Fruit fly (Drosophila melanogaster) whole organism, prepupa: ENCODE data around the gene CG43774.

Experiments used
- Blimp-1 ChIP-seq: fragments of 200-800 bp; sonication (Bioruptor generic); optimal IDR thresholded peaks from 3 replicates; lab custom pipeline; 2017; ENCODE audit warnings: missing biosample characterization, missing genetic modification characterization, mild to moderate bottlenecking, moderate library complexity, missing genetic modification reagents
- CG11762 ChIP-seq: fragments of 200-800 bp; sonication (Bioruptor generic); optimal IDR thresholded peaks from 3 replicates; lab custom pipeline; 2016; ENCODE audit warnings: missing biosample characterization, missing genetic modification characterization; ENCODE audit not compliant: insufficient read depth
- CG11902 ChIP-seq: fragments of 200-800 bp; sonication (Bioruptor generic); optimal IDR thresholded peaks from 3 replicates; lab custom pipeline; 2016; ENCODE audit warnings: missing biosample characterization, missing genetic modification characterization
- CG16779 ChIP-seq: fragments of 200-800 bp; sonication (Bioruptor generic); optimal IDR thresholded peaks from 3 replicates; lab custom pipeline; 2017; ENCODE audit warnings: missing biosample characterization, mild to moderate bottlenecking, missing genetic modification characterization
- CG3032 ChIP-seq: fragments of 200-800 bp; optimal IDR thresholded peaks from 2 replicates; lab custom pipeline; 2019; ENCODE audit warnings: missing biosample characterization, mild to moderate bottlenecking, missing genetic modification characterization, moderate library complexity
- CG31627 ChIP-seq: fragments of 200-800 bp; sonication (Bioruptor generic); optimal IDR thresholded peaks from 3 replicates; lab custom pipeline; 2016; ENCODE audit warnings: missing biosample characterization, missing genetic modification characterization
- CG3919 ChIP-seq: fragments of 200-800 bp; sonication (Bioruptor generic); optimal IDR thresholded peaks from 3 replicates; lab custom pipeline; 2016; ENCODE audit warnings: missing biosample characterization, missing genetic modification characterization
- CG6276 ChIP-seq: fragments of 200-800 bp; sonication (Bioruptor generic); optimal IDR thresholded peaks from 2 replicates; lab custom pipeline; 2017; ENCODE audit warnings: missing biosample characterization, mild to moderate bottlenecking, missing genetic modification characterization
- CG6854 ChIP-seq: fragments of 200-800 bp; sonication (Bioruptor generic); optimal IDR thresholded peaks from 2 replicates; lab custom pipeline; 2017; ENCODE audit warnings: missing biosample characterization, mild to moderate bottlenecking, missing genetic modification characterization
- CG8119 ChIP-seq: fragments of 200-800 bp; sonication (Bioruptor generic); IDR thresholded peaks from 3 replicates; pipeline ENCODE4 v1.3.6; 2022; ENCODE audit warnings: missing biosample characterization, missing genetic modification characterization
- CG9139 ChIP-seq: fragments of 200-800 bp; sonication (Bioruptor generic); optimal IDR thresholded peaks from 3 replicates; lab custom pipeline; 2017; ENCODE audit warnings: missing biosample characterization, mild to moderate bottlenecking, missing genetic modification characterization
- Eip75B ChIP-seq: fragments of 200-800 bp; sonication (Bioruptor generic); optimal IDR thresholded peaks from 3 replicates; lab custom pipeline; 2016; ENCODE audit warnings: missing biosample characterization, missing genetic modification characterization
- Eip78C ChIP-seq: fragments of 200-800 bp; sonication (Bioruptor generic); peaks from one replicate; lab custom pipeline; 2016; ENCODE audit warnings: missing biosample characterization, missing genetic modification characterization
- Eip93F ChIP-seq: fragments of 200-800 bp; sonication (Bioruptor generic); optimal IDR thresholded peaks from 2 replicates; lab custom pipeline; 2016; ENCODE audit warnings: missing biosample characterization, mild to moderate bottlenecking, missing genetic modification characterization
- Gug ChIP-seq: fragments of 200-800 bp; sonication (Bioruptor generic); IDR thresholded peaks from 2 replicates; pipeline ENCODE4 v1.3.6; 2022; ENCODE audit warnings: missing biosample characterization, missing genetic modification characterization
- Hr38 ChIP-seq: sonication (Bioruptor generic); optimal IDR thresholded peaks from 2 replicates; lab custom pipeline; 2016; ENCODE audit warnings: missing biosample characterization, missing genetic modification characterization
- Hr39 ChIP-seq: fragments of 200-800 bp; sonication (Bioruptor generic); optimal IDR thresholded peaks from 2 replicates; lab custom pipeline; 2016; ENCODE audit warnings: missing biosample characterization, missing genetic modification characterization
- Hr4 ChIP-seq: fragments of 200-800 bp; sonication (Bioruptor generic); optimal IDR thresholded peaks from 3 replicates; lab custom pipeline; 2016; ENCODE audit warnings: missing biosample characterization, missing genetic modification characterization
- Lpt ChIP-seq: fragments of 200-800 bp; sonication (Bioruptor generic); optimal IDR thresholded peaks from 3 replicates; lab custom pipeline; 2016; ENCODE audit warnings: missing biosample characterization, missing genetic modification characterization
- Met ChIP-seq: fragments of 200-800 bp; sonication (Bioruptor generic); optimal IDR thresholded peaks from 3 replicates; lab custom pipeline; 2016; ENCODE audit warnings: missing biosample characterization, missing genetic modification characterization
- Sox14 ChIP-seq: fragments of 200-800 bp; sonication (Bioruptor generic); optimal IDR thresholded peaks from 3 replicates; lab custom pipeline; 2016; ENCODE audit warnings: missing biosample characterization, missing genetic modification characterization
- Sox15 ChIP-seq: fragments of 200-800 bp; sonication (Bioruptor generic); optimal IDR thresholded peaks from 3 replicates; lab custom pipeline; 2016; ENCODE audit warnings: missing biosample characterization, missing genetic modification characterization
- achi ChIP-seq: fragments of 200-800 bp; sonication (Bioruptor generic); optimal IDR thresholded peaks from 3 replicates; lab custom pipeline; 2016; ENCODE audit warnings: missing biosample characterization, missing genetic modification characterization
- acj6 ChIP-seq: fragments of 200-800 bp; sonication (Bioruptor generic); optimal IDR thresholded peaks from 3 replicates; lab custom pipeline; 2016; ENCODE audit warnings: missing biosample characterization, missing genetic modification characterization
- cyc ChIP-seq: fragments of 200-800 bp; sonication (Bioruptor generic); optimal IDR thresholded peaks from 3 replicates; lab custom pipeline; 2016; ENCODE audit warnings: missing biosample characterization, missing genetic modification characterization
- dac ChIP-seq: fragments of 200-800 bp; sonication (Bioruptor generic); optimal IDR thresholded peaks from 2 replicates; lab custom pipeline; 2017; ENCODE audit warnings: missing biosample characterization, mild to moderate bottlenecking, missing genetic modification characterization
- eg ChIP-seq: fragments of 200-800 bp; sonication (Bioruptor generic); IDR thresholded peaks from 3 replicates; pipeline ENCODE4 v1.3.6; 2022; ENCODE audit warnings: missing biosample characterization, missing genetic modification characterization
- esn ChIP-seq: fragments of 200-800 bp; sonication (Bioruptor generic); optimal IDR thresholded peaks from 2 replicates; lab custom pipeline; 2016; ENCODE audit warnings: missing biosample characterization, mild to moderate bottlenecking, missing genetic modification characterization, moderate library complexity
- fd85E ChIP-seq: fragments of 200-800 bp; sonication (Bioruptor generic); optimal IDR thresholded peaks from 3 replicates; lab custom pipeline; 2016; ENCODE audit warnings: missing biosample characterization, missing genetic modification characterization
- lz ChIP-seq: fragments of 200-800 bp; sonication (Bioruptor generic); optimal IDR thresholded peaks from 3 replicates; lab custom pipeline; 2016; ENCODE audit warnings: missing biosample characterization, missing genetic modification characterization
- net ChIP-seq: fragments of 200-800 bp; sonication (Bioruptor generic); optimal IDR thresholded peaks from 3 replicates; lab custom pipeline; 2016; ENCODE audit warnings: missing biosample characterization, missing genetic modification characterization
- pdm3 ChIP-seq: fragments of 200-800 bp; sonication (Bioruptor generic); optimal IDR thresholded peaks from 3 replicates; lab custom pipeline; 2016; ENCODE audit warnings: missing biosample characterization, missing genetic modification characterization
- salr ChIP-seq, 2 experiments: fragments of 200-800 bp; sonication (Bioruptor generic); optimal IDR thresholded peaks; 3 replicates each; lab custom pipeline; 2016 to 2018; ENCODE audit warnings: missing biosample characterization in 2 of 2, missing genetic modification characterization in 2 of 2, mild to moderate bottlenecking in 1 of 2
- ss ChIP-seq, 2 experiments: fragments of 200-800 bp; sonication (Bioruptor generic); optimal IDR thresholded peaks; 2 replicates in 1 of 2; 3 replicates in 1 of 2; lab custom pipeline; 2017 to 2018; ENCODE audit warnings: mild to moderate bottlenecking in 2 of 2, missing biosample characterization in 2 of 2, missing genetic modification characterization in 2 of 2, moderate library complexity in 1 of 2
- svp ChIP-seq: fragments of 200-800 bp; sonication (Bioruptor generic); peaks from one replicate; lab custom pipeline; 2016; ENCODE audit warnings: missing biosample characterization, missing genetic modification characterization
- topi ChIP-seq: fragments of 200-800 bp; sonication (Bioruptor generic); optimal IDR thresholded peaks from 3 replicates; lab custom pipeline; 2016; ENCODE audit warnings: missing biosample characterization, missing genetic modification characterization
- vri ChIP-seq: fragments of 200-800 bp; sonication (Bioruptor generic); optimal IDR thresholded peaks from 3 replicates; lab custom pipeline; 2016; ENCODE audit warnings: missing biosample characterization, mild to moderate bottlenecking, missing genetic modification characterization

CG43774 gene

DNA sequence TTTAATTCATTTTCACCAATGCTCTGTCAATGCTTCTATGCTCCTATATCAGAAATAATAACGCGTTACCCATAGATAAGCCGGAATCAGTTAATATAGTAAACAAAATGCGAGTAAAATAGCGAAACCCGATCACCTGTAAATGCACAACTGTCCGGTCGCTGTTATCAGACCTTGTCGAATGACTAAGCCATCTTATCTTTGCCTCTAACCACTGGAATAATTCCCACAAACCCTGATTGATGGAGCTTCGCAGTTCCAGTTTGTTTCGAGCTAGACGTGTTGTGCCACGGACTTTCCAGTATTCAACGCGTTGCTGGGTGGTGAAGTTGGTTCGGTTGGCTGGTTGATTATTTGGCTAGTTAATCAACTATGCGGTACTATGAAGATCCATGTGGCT, 3.8 kb upstream of the CG43774 start, which contains the start of gene CG15422:
Gene CG15422 (plus strand): TSS at position 301 of the 400 bp plus-strand sequence.
- TF ChIP-seq lz (no peak), CG6854 (no peak), Met (GFP tag; lab: Kevin White, UChicago) (no peak), CG31627 (GFP tag; lab: Kevin White, UChicago) (no peak), Gug (GFP tag; lab: Robert Waterston, UW) (no peak), acj6 (GFP tag; lab: Kevin White, UChicago) (no peak), cyc (GFP tag; lab: Kevin White, UChicago) (no peak), Eip78C (GFP tag; lab: Kevin White, UChicago) (no peak), CG9139 (GFP tag; lab: Kevin White, UChicago) (no peak)

DNA sequence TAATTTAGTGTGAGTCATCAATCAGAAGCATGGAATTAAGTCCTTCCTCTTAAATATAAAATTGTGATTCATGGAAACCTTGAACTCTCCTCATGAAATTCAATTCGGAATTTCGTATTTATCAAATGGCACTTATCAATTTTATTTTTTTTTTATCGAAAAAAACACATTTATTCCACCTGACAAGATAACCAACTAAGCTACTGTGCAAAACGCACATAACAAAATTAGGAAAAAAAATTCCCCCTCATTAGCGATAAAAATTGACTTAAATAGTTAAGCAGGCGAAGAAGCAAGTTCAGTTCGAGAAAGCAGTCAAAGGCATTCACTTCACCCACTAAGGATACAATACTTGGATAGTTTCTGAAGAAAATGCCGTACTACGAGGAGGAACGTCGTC, 2.7 kb upstream of the CG43774 start, which contains the start of gene CG15423:
Gene CG15423 (plus strand): TSS at position 301 of the 400 bp plus-strand sequence.
- TF ChIP-seq Hr38 (no peak), topi (no peak), net (GFP tag; lab: Kevin White, UChicago) (no peak), Sox14 (GFP tag; lab: Kevin White, UChicago) (no peak), Hr39 (GFP tag; lab: Kevin White, UChicago) (no peak), Met (GFP tag; lab: Kevin White, UChicago) (no peak), Blimp-1 (no peak), CG9139 (GFP tag; lab: Kevin White, UChicago) (no peak), Lpt (GFP tag; lab: Kevin White, UChicago) (no peak), Eip78C (GFP tag; lab: Kevin White, UChicago) (no peak), CG11902 (GFP tag; lab: Kevin White, UChicago) (no peak), CG3032 (tag; lab: Kevin White, UChicago) (no peak), pdm3 (GFP tag; lab: Kevin White, UChicago) (no peak), cyc (GFP tag; lab: Kevin White, UChicago) (no peak), svp (no peak), esn (no peak), ss (GFP tag; optimal IDR thresholded peaks at IDR 0.05; lab: Kevin White, UChicago) (no peak), Eip75B (GFP tag; lab: Kevin White, UChicago) (no peak), achi (no peak)

DNA sequence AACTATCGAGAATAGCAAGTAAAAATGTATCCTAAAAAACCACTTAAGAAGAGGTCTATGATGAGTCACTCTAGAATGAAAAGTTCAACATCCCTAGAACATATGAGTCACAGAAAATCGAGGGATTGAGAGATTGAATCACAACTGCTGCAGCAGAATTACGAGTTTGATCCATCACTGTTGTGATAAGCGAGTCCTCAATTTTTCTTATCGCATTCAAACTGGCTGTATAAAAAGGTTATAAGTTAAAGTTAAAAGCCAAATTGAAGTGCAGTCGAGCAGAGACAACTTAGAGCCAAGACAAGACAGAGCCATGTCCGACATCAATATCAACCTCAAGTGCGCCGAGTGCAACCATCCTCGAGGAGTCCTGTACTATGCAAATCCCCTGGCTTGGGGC, 1.1 kb upstream of the CG43774 start, which contains the start of gene CG43773:
Gene CG43773 (plus strand): TSS at position 301 of the 400 bp plus-strand sequence.
- no peak for TF ChIP-seq Blimp-1
- TF ChIP-seq CG8119: no peak
- TF ChIP-seq CG6854: no peak
- TF ChIP-seq vri: no peak
- TF ChIP-seq CG3919 (GFP tag; lab: Kevin White, UChicago): no peak
- no peak for TF ChIP-seq Hr38
- TF ChIP-seq net (GFP tag; lab: Kevin White, UChicago): no peak
- TF ChIP-seq, all 60 proteins: peak for 0

DNA sequence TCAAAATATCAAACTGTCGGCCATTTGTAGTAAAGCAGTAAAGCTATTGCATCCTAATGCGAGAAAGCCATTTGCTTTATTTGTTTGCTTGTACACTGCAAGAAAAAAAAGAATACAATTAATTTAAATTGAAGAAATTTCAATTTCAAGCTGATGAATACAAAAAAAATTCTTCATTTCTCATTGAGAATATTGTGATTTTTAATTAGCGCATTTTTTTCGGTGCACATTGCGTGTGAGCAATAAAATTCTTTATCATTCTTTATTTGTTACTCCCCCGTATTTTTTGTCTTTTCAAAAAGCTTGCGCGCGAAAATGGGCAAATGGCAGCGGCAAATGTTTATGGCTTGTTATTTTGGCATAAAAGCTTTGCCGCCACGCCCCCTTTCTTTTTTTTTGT, 3.6 kb downstream of the CG43774 start:
- no peak for TF ChIP-seq dac
- TF ChIP-seq acj6 (GFP tag; lab: Kevin White, UChicago): no peak
- TF ChIP-seq salr (GFP tag; optimal IDR thresholded peaks at IDR 0.05; lab: Kevin White, UChicago): no peak
- no peak for TF ChIP-seq Hr4 (GFP tag; lab: Kevin White, UChicago)
- TF ChIP-seq Blimp-1: no peak
- no peak for TF ChIP-seq pdm3 (GFP tag; lab: Kevin White, UChicago)
- peak; percentile 2 for TF ChIP-seq topi
- no peak for TF ChIP-seq vri
- TF ChIP-seq eg (GFP tag; lab: Robert Waterston, UW): no peak
- no peak for TF ChIP-seq CG11762 (GFP tag; lab: Kevin White, UChicago)
- TF ChIP-seq Eip93F (GFP tag; lab: Kevin White, UChicago): no peak
- TF ChIP-seq fd85E (GFP tag; lab: Kevin White, UChicago): no peak
- peak; percentile 15 for TF ChIP-seq Hr39 (GFP tag; lab: Kevin White, UChicago)
- TF ChIP-seq Gug (GFP tag; lab: Robert Waterston, UW): no peak
- TF ChIP-seq achi: no peak
- TF ChIP-seq CG9139 (GFP tag; lab: Kevin White, UChicago): no peak
- no peak for TF ChIP-seq Sox14 (GFP tag; lab: Kevin White, UChicago)
- TF ChIP-seq CG6276 (GFP tag; lab: Kevin White, UChicago): no peak
- no peak for TF ChIP-seq Sox15 (GFP tag; lab: Kevin White, UChicago)
- TF ChIP-seq CG16779 (tag; lab: Kevin White, UChicago): no peak
- peak; percentile 50 for TF ChIP-seq svp
